Fruit fly (Drosophila melanogaster) whole organism, wandering third instar larva: Measurements from ENCODE around the gene sd.

ENCODE experiments used
- CG9705 ChIP-seq: fragments of 200-800 bp; sonication (Bioruptor generic); optimal IDR thresholded peaks from 2 replicates; lab custom pipeline; 2018; ENCODE audit warnings: missing biosample characterization, mild to moderate bottlenecking, missing genetic modification characterization
- CrebA ChIP-seq: fragments of 200-800 bp; sonication (Bioruptor generic); optimal IDR thresholded peaks from 2 replicates; lab custom pipeline; 2016; ENCODE audit warnings: missing biosample characterization, mild to moderate bottlenecking, missing genetic modification characterization, borderline replicate concordance
- Dfd ChIP-seq: fragments of >200 bp; optimal IDR thresholded peaks from 2 replicates; lab custom pipeline; 2017; ENCODE audit warnings: missing biosample characterization, missing genetic modification characterization
- GATAd ChIP-seq: sonication (Bioruptor generic); optimal IDR thresholded peaks from 2 replicates; lab custom pipeline; 2016; ENCODE audit warnings: missing biosample characterization, missing genetic modification characterization
- HLH106 ChIP-seq: fragments of 200-800 bp; optimal IDR thresholded peaks from 3 replicates; lab custom pipeline; 2019; ENCODE audit warnings: missing biosample characterization, mild to moderate bottlenecking, missing genetic modification characterization, moderate library complexity
- Hnf4 ChIP-seq: fragments of 200-800 bp; sonication (Bioruptor generic); optimal IDR thresholded peaks from 2 replicates; lab custom pipeline; 2016; ENCODE audit warnings: missing biosample characterization, mild to moderate bottlenecking, missing genetic modification characterization
- Hr78 ChIP-seq: fragments of >200 bp; optimal IDR thresholded peaks from 2 replicates; lab custom pipeline; 2017; ENCODE audit warnings: missing biosample characterization, missing genetic modification characterization
- Hr83 ChIP-seq: fragments of 200-300 bp; sonication (Bioruptor generic); optimal IDR thresholded peaks from 2 replicates; lab custom pipeline; 2016; ENCODE audit warnings: missing biosample characterization, mild to moderate bottlenecking, missing genetic modification characterization, moderate library complexity; ENCODE audit not compliant: poor library complexity, severe bottlenecking
- Jra ChIP-seq: sonication (Bioruptor generic); optimal IDR thresholded peaks from 2 replicates; lab custom pipeline; 2016; ENCODE audit warnings: missing biosample characterization, missing genetic modification characterization
- Mio ChIP-seq: sonication (Bioruptor generic); optimal IDR thresholded peaks from 2 replicates; lab custom pipeline; 2016; ENCODE audit warnings: missing biosample characterization, missing genetic modification characterization
- Myc ChIP-seq: fragments of >200 bp; optimal IDR thresholded peaks from 2 replicates; lab custom pipeline; 2017
- N ChIP-seq: fragments of >200 bp; optimal IDR thresholded peaks from 2 replicates; lab custom pipeline; 2018; ENCODE audit warnings: missing biosample characterization, missing external identifiers, missing genetic modification characterization
- Rel ChIP-seq, 2 experiments: fragments of 200-800 bp; sonication (Bioruptor generic) in 1 of 2; optimal IDR thresholded peaks; 2 replicates in 1 of 2; 3 replicates in 1 of 2; lab custom pipeline; 2016 to 2019; ENCODE audit warnings: mild to moderate bottlenecking in 2 of 2, missing biosample characterization in 2 of 2, missing genetic modification characterization in 2 of 2, moderate library complexity in 1 of 2
- Sp1 ChIP-seq: fragments of 200-800 bp; sonication (Bioruptor generic); optimal IDR thresholded peaks from 3 replicates; lab custom pipeline; 2019; ENCODE audit warnings: missing biosample characterization, mild to moderate bottlenecking, missing genetic modification characterization, moderate library complexity
- Vsx2 ChIP-seq: fragments of 200-300, 225-300 bp; sonication (Bioruptor generic); optimal IDR thresholded peaks from 2 replicates; lab custom pipeline; 2018; ENCODE audit warnings: missing biosample characterization, missing genetic modification characterization; ENCODE audit not compliant: partially characterized antibody
- brk ChIP-seq: fragments of 200-800 bp; sonication (Bioruptor generic); optimal IDR thresholded peaks from 2 replicates; lab custom pipeline; 2016; ENCODE audit warnings: missing biosample characterization, mild to moderate bottlenecking, missing genetic modification characterization
- dmrt93B ChIP-seq: fragments of 200-800 bp; sonication (Bioruptor generic); optimal IDR thresholded peaks from 2 replicates; lab custom pipeline; 2018; ENCODE audit warnings: missing biosample characterization, mild to moderate bottlenecking, missing genetic modification characterization
- dsf ChIP-seq: sonication (Bioruptor generic); optimal IDR thresholded peaks from 2 replicates; lab custom pipeline; 2016; ENCODE audit warnings: missing biosample characterization, missing genetic modification characterization, borderline replicate concordance
- ey ChIP-seq: fragments of 200-800 bp; sonication (Bioruptor generic); optimal IDR thresholded peaks from 2 replicates; lab custom pipeline; 2016; ENCODE audit warnings: missing biosample characterization, missing genetic modification characterization
- foxo ChIP-seq, 2 experiments: fragments of 200-800 bp; sonication (Bioruptor generic); optimal IDR thresholded peaks; 2 replicates in 1 of 2; 3 replicates in 1 of 2; lab custom pipeline; 2016 to 2017; ENCODE audit warnings: missing biosample characterization in 2 of 2, missing genetic modification characterization in 2 of 2
- fru ChIP-seq: fragments of 200-800 bp; sonication (Bioruptor generic); optimal IDR thresholded peaks from 3 replicates; lab custom pipeline; 2016; ENCODE audit warnings: missing biosample characterization, mild to moderate bottlenecking, missing genetic modification characterization
- h ChIP-seq: fragments of 200-800 bp; sonication (Bioruptor generic); optimal IDR thresholded peaks from 3 replicates; lab custom pipeline; 2016; ENCODE audit warnings: missing biosample characterization, mild to moderate bottlenecking, missing genetic modification characterization
- jim ChIP-seq: fragments of 175-275, 200-325 bp; sonication (Bioruptor generic); optimal IDR thresholded peaks from 2 replicates; lab custom pipeline; 2016; ENCODE audit warnings: missing biosample characterization, mild to moderate bottlenecking, missing genetic modification characterization
- lola ChIP-seq: fragments of >200 bp; optimal IDR thresholded peaks from 2 replicates; lab custom pipeline; 2017; ENCODE audit warnings: missing biosample characterization, missing genetic modification characterization
- pan ChIP-seq: fragments of >200 bp; optimal IDR thresholded peaks from 2 replicates; lab custom pipeline; 2017
- psq ChIP-seq: fragments of 200-800 bp; sonication (Bioruptor generic); optimal IDR thresholded peaks from 3 replicates; lab custom pipeline; 2017; ENCODE audit warnings: missing biosample characterization, mild to moderate bottlenecking, missing genetic modification characterization, moderate library complexity
- rgr ChIP-seq: fragments of 200-800 bp; sonication (Bioruptor generic); optimal IDR thresholded peaks from 3 replicates; lab custom pipeline; 2016; ENCODE audit warnings: missing biosample characterization, mild to moderate bottlenecking, missing genetic modification characterization
- sage ChIP-seq: fragments of 200-800 bp; sonication (Bioruptor generic); optimal IDR thresholded peaks from 2 replicates; lab custom pipeline; 2016; ENCODE audit warnings: missing biosample characterization, mild to moderate bottlenecking, missing genetic modification characterization
- sv ChIP-seq: fragments of 200-800 bp; sonication (Bioruptor generic); optimal IDR thresholded peaks from 3 replicates; lab custom pipeline; 2016; ENCODE audit warnings: missing biosample characterization, missing genetic modification characterization
- tai ChIP-seq: sonication (Bioruptor generic); optimal IDR thresholded peaks from 2 replicates; lab custom pipeline; 2016; ENCODE audit warnings: missing biosample characterization, missing genetic modification characterization
- woc ChIP-seq: sonication (Bioruptor generic); optimal IDR thresholded peaks from 2 replicates; lab custom pipeline; 2016; ENCODE audit warnings: missing biosample characterization, mild to moderate bottlenecking, missing genetic modification characterization

sd gene

DNA sequence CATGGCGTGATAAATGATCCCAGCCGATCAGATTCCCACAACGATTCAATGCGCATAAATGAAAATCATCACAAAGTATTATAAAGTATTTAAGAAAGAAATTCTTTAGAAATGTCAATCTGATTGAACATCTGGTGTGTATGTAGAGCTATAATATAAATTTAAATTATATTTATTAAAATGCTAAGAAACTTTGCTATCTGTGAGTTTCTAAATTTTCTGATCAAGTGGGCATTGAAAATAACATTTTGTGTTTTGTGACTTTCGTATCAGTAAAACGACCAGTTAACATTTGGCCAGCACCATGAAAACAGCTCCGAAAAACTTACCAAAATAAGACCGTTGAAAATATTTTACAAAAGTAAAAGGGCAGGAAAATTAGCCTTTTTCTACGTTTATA lies 33.4 kb downstream of the sd start, which contains the start of gene CG8565:
CG8565 (plus strand) TSS at position 301 of the 400 bp plus-strand sequence.
- TF ChIP-seq Sp1 (no peak), Hnf4 (GFP tag; lab: Kevin White, UChicago) (no peak), woc (no peak), dmrt93B (no peak), jim (GFP tag; lab: Kevin White, UChicago) (no peak)

DNA sequence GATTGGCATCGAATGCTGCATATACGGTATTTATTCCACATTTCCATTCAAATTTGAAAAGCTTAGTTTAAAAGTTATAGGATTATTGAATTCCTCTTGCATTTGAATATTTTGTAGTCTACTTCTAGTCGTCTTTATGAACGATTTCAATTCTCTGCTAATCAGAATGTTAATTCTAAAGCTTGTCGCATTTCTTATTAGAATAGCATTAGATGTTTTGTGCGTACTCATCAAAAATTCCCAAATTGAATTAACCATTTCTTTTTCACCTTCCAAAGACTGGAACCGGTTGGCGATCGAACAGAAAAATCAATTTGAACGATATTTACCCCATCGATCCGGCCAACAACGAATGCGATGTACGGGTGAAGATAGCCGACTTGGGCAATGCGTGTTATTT lies 35.8 kb downstream of the sd start:
- no peak for TF ChIP-seq pan (lab: Kevin White, UChicago)
- no peak for TF ChIP-seq Rel (GFP tag; optimal IDR thresholded peaks at IDR 0.05; lab: Kevin White, UChicago)
- no peak for TF ChIP-seq Rel (tag; optimal IDR thresholded peaks at IDR 0.05; lab: Kevin White, UChicago)
- no peak for TF ChIP-seq Hr78 (GFP tag; lab: Kevin White, UChicago)
- TF ChIP-seq Mio: no peak
- no peak for TF ChIP-seq CG9705 (GFP tag; lab: Kevin White, UChicago)
- TF ChIP-seq CrebA: no peak
- no peak for TF ChIP-seq Vsx2 (GFP tag; lab: Kevin White, UChicago)

DNA sequence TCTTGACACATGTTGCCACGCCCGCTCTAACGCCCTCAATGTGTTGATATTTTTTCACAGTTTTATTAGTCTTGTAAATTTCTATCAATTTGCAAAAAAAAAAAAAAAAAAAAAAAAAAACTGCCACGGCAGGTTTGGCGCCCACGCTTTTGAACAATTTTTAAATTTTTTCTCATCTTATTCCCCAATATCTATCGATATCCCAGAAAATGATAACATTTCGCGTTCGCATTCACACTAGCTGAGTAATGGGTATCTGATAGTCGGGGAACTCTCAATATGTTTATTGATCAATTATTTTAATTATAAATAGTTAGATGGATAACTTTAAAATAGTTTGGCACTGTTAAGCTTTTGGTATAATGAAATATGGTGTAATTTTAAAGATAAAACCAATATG lies 37.2 kb downstream of the sd start:
- no peak for TF ChIP-seq ey (GFP tag; lab: Kevin White, UChicago)
- TF ChIP-seq Jra: no peak
- TF ChIP-seq brk: no peak
- TF ChIP-seq GATAd (GFP tag; lab: Kevin White, UChicago): no peak
- TF ChIP-seq sv (GFP tag; lab: Kevin White, UChicago): no peak
- no peak for TF ChIP-seq HLH106 (tag; lab: Kevin White, UChicago)
- TF ChIP-seq Hr83 (GFP tag; lab: Kevin White, UChicago): no peak
- TF ChIP-seq, all 38 proteins: peak for 0

DNA sequence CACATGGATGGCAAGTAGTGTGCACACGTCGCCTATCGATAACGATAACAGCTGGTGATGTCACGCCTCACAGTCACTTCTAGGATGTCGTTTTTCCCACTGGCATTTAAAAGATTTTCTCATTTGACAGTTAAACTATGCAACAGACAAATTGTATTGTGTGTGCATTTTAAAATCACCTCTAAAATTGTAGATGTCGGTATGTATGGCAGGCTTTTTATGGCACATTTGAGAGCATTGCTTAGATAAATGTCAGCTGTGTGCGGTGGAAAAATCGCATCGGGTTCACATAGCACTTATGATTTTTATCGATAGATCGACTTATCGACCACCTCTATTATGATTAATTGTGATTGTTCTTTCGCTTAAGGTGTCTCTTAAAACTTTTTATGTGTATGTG lies 40.0 kb downstream of the sd start, which contains the start of the genes ArgRS and CG8578:
ArgRS (minus strand) TSS at position 7 of the 400 bp plus-strand sequence.
CG8578 (plus strand) TSS at position 338 of the 400 bp plus-strand sequence.
- TF ChIP-seq fru (GFP tag; lab: Kevin White, UChicago): peak; percentile 83
- no peak for TF ChIP-seq jim (GFP tag; lab: Kevin White, UChicago)
- no peak for TF ChIP-seq dmrt93B
- TF ChIP-seq Hr78 (GFP tag; lab: Kevin White, UChicago): peak; percentile 51
- peak; percentile 17 for TF ChIP-seq rgr (GFP tag; lab: Kevin White, UChicago)
- no peak for TF ChIP-seq GATAd (GFP tag; lab: Kevin White, UChicago)
- TF ChIP-seq N (GFP tag; lab: Kevin White, UChicago): peak; percentile 30
- peak; percentile 31 for TF ChIP-seq Myc (lab: Kevin White, UChicago)
- TF ChIP-seq sage (GFP tag; lab: Kevin White, UChicago): no peak
- no peak for TF ChIP-seq tai
- TF ChIP-seq Dfd: no peak
- peak; percentile 46 for TF ChIP-seq sv (GFP tag; lab: Kevin White, UChicago)
- peak in 1 of 2 experiments; percentile 86 for TF ChIP-seq foxo (GFP tag; optimal IDR thresholded peaks at IDR 0.05; lab: Kevin White, UChicago)
- TF ChIP-seq ey (GFP tag; lab: Kevin White, UChicago): peak; percentile 69
- TF ChIP-seq Sp1: no peak
- no peak for TF ChIP-seq pan (lab: Kevin White, UChicago)
- TF ChIP-seq psq (GFP tag; lab: Kevin White, UChicago): peak; percentile 36
- TF ChIP-seq lola (GFP tag; lab: Kevin White, UChicago): no peak
- TF ChIP-seq dsf: no peak
- TF ChIP-seq Rel (GFP tag; optimal IDR thresholded peaks at IDR 0.05; lab: Kevin White, UChicago): no peak
- TF ChIP-seq Rel (tag; optimal IDR thresholded peaks at IDR 0.05; lab: Kevin White, UChicago): peak; percentile 19
- no peak for TF ChIP-seq CrebA
- peak; percentile 81 for TF ChIP-seq woc
- TF ChIP-seq Jra: peak; percentile 64
- peak; percentile 52 for TF ChIP-seq Hnf4 (GFP tag; lab: Kevin White, UChicago)
- TF ChIP-seq h (GFP tag; lab: Kevin White, UChicago): peak; percentile 54
- TF ChIP-seq HLH106 (tag; lab: Kevin White, UChicago): peak; percentile 85
- no peak for TF ChIP-seq Hr83 (GFP tag; lab: Kevin White, UChicago)
- peak; percentile 21 for TF ChIP-seq CG9705 (GFP tag; lab: Kevin White, UChicago)

DNA sequence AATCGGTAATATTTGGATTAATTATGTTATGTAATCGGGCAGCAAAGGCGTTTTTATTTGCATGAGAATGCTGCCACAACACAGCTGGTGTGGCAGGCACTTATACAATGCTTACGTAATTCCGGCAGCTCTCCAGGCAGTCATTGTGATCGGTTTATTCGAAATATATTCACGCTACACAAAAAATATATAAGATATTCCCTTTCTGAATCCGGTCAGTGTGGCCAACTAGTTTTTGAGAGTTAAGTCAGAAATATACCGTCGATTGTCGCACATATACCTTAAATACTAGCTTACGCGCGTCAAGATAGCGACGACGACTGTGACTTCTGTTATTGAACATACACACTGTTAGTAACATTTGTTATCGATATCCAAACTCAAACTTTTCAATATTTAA lies 44.9 kb downstream of the sd start, which contains the start of gene sun:
sun (minus strand) TSS at position 238 of the 400 bp plus-strand sequence.
- TF ChIP-seq rgr (GFP tag; lab: Kevin White, UChicago): no peak
- no peak for TF ChIP-seq CrebA
- no peak for TF ChIP-seq dsf
- no peak for TF ChIP-seq Rel (GFP tag; optimal IDR thresholded peaks at IDR 0.05; lab: Kevin White, UChicago)
- TF ChIP-seq Rel (tag; optimal IDR thresholded peaks at IDR 0.05; lab: Kevin White, UChicago): peak; percentile 38
- TF ChIP-seq, all 38 proteins: peak for 1
